Worm (Caenorhabditis elegans) whole organism, midembryonic: ENCODE results near the gene srg-3.

Experiments used
- klf-2 ChIP-seq: fragments of 200-800 bp; sonication (Bioruptor generic); conservative IDR thresholded peaks from 2 replicates; pipeline ENCODE4 v1.3.6; 2022; ENCODE audit warnings: missing genetic modification reagents, missing genetic modification characterization, missing compliant biosample characterization
- med-1 ChIP-seq: sonication (generic microtip); optimal IDR thresholded peaks from 2 replicates; lab custom pipeline; 2017; ENCODE audit warnings: missing genetic modification characterization, mild to moderate bottlenecking, missing compliant biosample characterization, antibody characterized with exemption, missing genetic modification reagents; ENCODE audit not compliant: insufficient read depth
- ztf-23 ChIP-seq: fragments of 200-800 bp; sonication (Bioruptor generic); IDR thresholded peaks from 2 replicates; pipeline ENCODE4 v1.3.6; 2022; ENCODE audit warnings: missing genetic modification reagents, missing genetic modification characterization, missing compliant biosample characterization

Gene srg-3

DNA sequence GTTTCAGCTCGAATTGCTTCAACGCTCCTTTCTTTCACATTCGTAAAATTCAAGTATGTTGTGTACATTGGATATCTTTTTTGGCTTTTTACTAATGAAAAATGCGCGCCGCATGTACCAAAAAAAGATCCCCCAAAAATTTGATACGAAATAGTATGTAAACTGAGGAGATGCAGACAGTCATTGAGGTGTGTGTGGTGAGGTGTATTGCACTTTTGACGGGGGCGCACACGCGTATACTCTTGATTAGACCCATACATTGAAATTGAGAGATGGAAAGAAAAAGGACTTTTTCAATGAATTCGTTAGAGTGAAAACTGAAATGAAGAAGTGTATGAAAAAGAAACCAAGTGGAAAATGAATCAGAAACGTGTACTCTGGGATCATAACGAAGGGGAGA lies 48.8 kb downstream of the srg-3 start:
- TF ChIP-seq ztf-23 (GFP tag; lab: Robert Waterston, UW) (no peak), med-1 (no peak), klf-2 (no peak)
